Fruit fly (Drosophila melanogaster) S2 (cell line): ENCODE measurements around the gene CG31538.

Experiments used
- CG8478 ChIP-seq: fragments of >200 bp; optimal IDR thresholded peaks from 2 replicates; lab custom pipeline; 2018
- CTCF ChIP-seq, 2 experiments: fragments of >200 bp; optimal IDR thresholded peaks; 2 replicates each; lab custom pipeline; 2018

- TF ChIP-seq CTCF (optimal IDR thresholded peaks at IDR 0.05; lab: Kevin White, UChicago) (no peak), CG8478 (lab: Kevin White, UChicago) (no peak)
Measured at dm6 chr3R:5264251-5265098, 13.2 kb downstream of the CG31538 start.
